Worm (Caenorhabditis elegans) whole organism, midembryonic: ENCODE data around the gene gst-3.

Experiments
- cog-1 ChIP-seq: sonication (generic microtip); optimal IDR thresholded peaks from 2 replicates; lab custom pipeline; 2016; ENCODE audit warnings: missing genetic modification characterization, missing compliant biosample characterization
- flt-1 ChIP-seq: fragments of 200-800 bp; sonication (Bioruptor generic); IDR thresholded peaks from 2 replicates; pipeline ENCODE4 v1.3.6; 2022; ENCODE audit warnings: missing genetic modification characterization, missing compliant biosample characterization
- klf-2 ChIP-seq: fragments of 200-800 bp; sonication (Bioruptor generic); conservative IDR thresholded peaks from 2 replicates; pipeline ENCODE4 v1.3.6; 2022; ENCODE audit warnings: missing genetic modification reagents, missing genetic modification characterization, missing compliant biosample characterization
- ref-1 ChIP-seq: fragments of 200-800 bp; sonication (Bioruptor generic); conservative IDR thresholded peaks from 2 replicates; pipeline ENCODE4 v1.3.6; 2022; ENCODE audit warnings: missing genetic modification reagents, missing genetic modification characterization, missing compliant biosample characterization
- ztf-23 ChIP-seq: fragments of 200-800 bp; sonication (Bioruptor generic); IDR thresholded peaks from 2 replicates; pipeline ENCODE4 v1.3.6; 2022; ENCODE audit warnings: missing genetic modification reagents, missing genetic modification characterization, missing compliant biosample characterization
- ztf-29 ChIP-seq: fragments of 200-800 bp; sonication (Bioruptor generic); IDR thresholded peaks from 2 replicates; pipeline ENCODE4 v1.3.6; 2022; ENCODE audit warnings: missing genetic modification reagents, missing genetic modification characterization, missing compliant biosample characterization

- no peak for TF ChIP-seq ztf-23 (GFP tag; lab: Robert Waterston, UW)
- TF ChIP-seq ztf-29 (GFP tag; lab: Robert Waterston, UW): no peak
- TF ChIP-seq klf-2 (GFP tag; lab: Robert Waterston, UW): no peak
- no peak for TF ChIP-seq cog-1 (tag; lab: Kevin White, UChicago)
- no peak for TF ChIP-seq ref-1
- TF ChIP-seq flt-1: no peak
Observed at ce11 chrIV:10126544-10126943, 13.5 kb downstream of the gst-3 start, which contains the start of gene ctf-18.
